Fruit fly (Drosophila melanogaster) whole organism, pupa: ENCODE data around the gene laf.

ENCODE experiments used
- CG9948 ChIP-seq: fragments of 200-800 bp; sonication (Bioruptor generic); optimal IDR thresholded peaks from 2 replicates; lab custom pipeline; 2018; ENCODE audit warnings: missing biosample characterization, mild to moderate bottlenecking, missing genetic modification characterization, moderate library complexity
- Snoo ChIP-seq: fragments of 200-800 bp; sonication (Bioruptor generic); optimal IDR thresholded peaks from 3 replicates; lab custom pipeline; 2017; ENCODE audit warnings: missing biosample characterization, mild to moderate bottlenecking, missing genetic modification characterization, inconsistent platforms
- rn ChIP-seq: fragments of 200-800 bp; sonication (Bioruptor generic); IDR thresholded peaks from 2 replicates; pipeline ENCODE4 v1.3.6; 2022; ENCODE audit warnings: missing biosample characterization, missing genetic modification characterization

DNA sequence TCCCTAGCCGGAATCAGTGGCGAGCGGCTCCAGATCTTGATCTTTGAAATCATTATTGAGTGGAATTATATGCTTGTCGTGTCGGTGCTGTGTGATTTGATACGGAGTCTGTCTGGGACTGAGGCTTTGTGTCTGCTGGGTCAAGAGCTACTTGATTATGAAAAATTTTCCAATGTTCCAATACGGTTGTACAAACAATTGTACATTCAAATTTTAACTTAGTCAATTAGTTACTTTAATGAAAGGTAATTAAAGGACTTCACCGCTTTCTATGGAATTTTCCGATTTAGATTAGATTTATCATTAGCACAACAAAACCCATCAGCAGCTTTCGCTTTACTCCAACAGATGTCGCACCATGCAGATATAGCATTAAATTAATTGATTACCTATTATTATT, 47.9 kb downstream of the laf start, which contains the start of gene CG14658:
- no peak for TF ChIP-seq Snoo (tag; lab: Kevin White, UChicago)
- no peak for TF ChIP-seq rn (GFP tag; lab: Robert Waterston, UW)
- TF ChIP-seq CG9948 (tag; lab: Kevin White, UChicago), result no peak
